Worm (Caenorhabditis elegans) whole organism, L1 larva: ENCODE results near the gene srw-139.
A peak's percentile ranks its signal among the peaks of the same experiment; 100 is the strongest.

Experiments
- C34B4.2 ChIP-seq: sonication (generic microtip); optimal IDR thresholded peaks from 2 replicates; lab custom pipeline; 2017; ENCODE audit warnings: mild to moderate bottlenecking, missing genetic modification characterization, missing compliant biosample characterization
- Y116A8C.19 ChIP-seq: sonication (generic microtip); optimal IDR thresholded peaks from 2 replicates; lab custom pipeline; 2016; ENCODE audit warnings: missing compliant biosample characterization, missing genetic modification characterization, borderline replicate concordance
- aha-1 ChIP-seq: fragments of 150-350 bp; optimal IDR thresholded peaks from 2 replicates; lab custom pipeline; 2014; ENCODE audit warnings: missing biosample characterization, missing genetic modification characterization
- ceh-63 ChIP-seq: fragments of 200-800 bp; sonication (Bioruptor generic); optimal IDR thresholded peaks from 2 replicates; lab custom pipeline; 2018; ENCODE audit warnings: mild to moderate bottlenecking, missing genetic modification characterization, missing compliant biosample characterization
- ceh-82 ChIP-seq, 3 experiments: fragments of 150-350 bp in 1 of 3; sonication (generic microtip) in 2 of 3; optimal IDR thresholded peaks; 2 replicates each; lab custom pipeline; 2014 to 2017; ENCODE audit warnings: missing biosample characterization in 3 of 3, missing genetic modification characterization in 3 of 3
- ceh-90 ChIP-seq: sonication (generic microtip); optimal IDR thresholded peaks from 2 replicates; lab custom pipeline; 2016; ENCODE audit warnings: missing genetic modification characterization, missing compliant biosample characterization
- dpl-1 ChIP-seq, 3 experiments: fragments of 150-350 bp in 2 of 3; sonication (generic microtip) in 1 of 3; optimal IDR thresholded peaks; 2 replicates each; lab custom pipeline; 2014 to 2017; ENCODE audit warnings: missing biosample characterization in 3 of 3, missing genetic modification characterization in 3 of 3, missing genetic modification reagents in 3 of 3
- fkh-8 ChIP-seq: sonication (generic microtip); optimal IDR thresholded peaks from 2 replicates; lab custom pipeline; 2016; ENCODE audit warnings: mild to moderate bottlenecking, missing genetic modification characterization, missing compliant biosample characterization
- isw-1 ChIP-seq: fragments of 200-800 bp; sonication (Bioruptor generic); IDR thresholded peaks from 2 replicates; pipeline ENCODE4 v1.3.6; 2022; ENCODE audit warnings: missing genetic modification characterization, missing compliant biosample characterization
- jun-1 ChIP-seq: fragments of 150-350 bp; optimal IDR thresholded peaks from 2 replicates; lab custom pipeline; 2014; ENCODE audit warnings: missing biosample characterization, missing genetic modification reagents, missing genetic modification characterization
- lin-14 ChIP-seq: fragments of 200-800 bp; sonication (Bioruptor generic); optimal IDR thresholded peaks from 2 replicates; lab custom pipeline; 2018; ENCODE audit warnings: mild to moderate bottlenecking, missing genetic modification characterization, moderate library complexity, missing compliant biosample characterization
- lin-15B ChIP-seq: fragments of 150-350 bp; sonication (generic microtip); optimal IDR thresholded peaks from 3 replicates; lab custom pipeline; 2014; ENCODE audit warnings: missing biosample characterization, missing genetic modification characterization
- lin-35 ChIP-seq, 2 experiments: fragments of 150-350 bp; optimal IDR thresholded peaks; 2 replicates each; lab custom pipeline; 2014; ENCODE audit warnings: missing biosample characterization in 2 of 2, missing genetic modification characterization in 2 of 2, missing genetic modification reagents in 2 of 2
- lin-39 ChIP-seq: fragments of 150-350 bp; optimal IDR thresholded peaks from 2 replicates; lab custom pipeline; 2014; ENCODE audit warnings: missing biosample characterization, missing genetic modification reagents, missing genetic modification characterization
- lir-3 ChIP-seq: sonication (generic microtip); optimal IDR thresholded peaks from 2 replicates; lab custom pipeline; 2016; ENCODE audit warnings: mild to moderate bottlenecking, missing genetic modification characterization, moderate library complexity, missing compliant biosample characterization; ENCODE audit not compliant: poor library complexity
- mef-2 ChIP-seq: fragments of 150-350 bp; optimal IDR thresholded peaks from 2 replicates; lab custom pipeline; 2014; ENCODE audit warnings: missing biosample characterization, missing genetic modification characterization
- mep-1 ChIP-seq: fragments of 150-350 bp; optimal IDR thresholded peaks from 2 replicates; lab custom pipeline; 2014; ENCODE audit warnings: missing biosample characterization, missing genetic modification characterization
- nhr-11 ChIP-seq: fragments of 150-350 bp; optimal IDR thresholded peaks from 2 replicates; lab custom pipeline; 2014; ENCODE audit warnings: missing biosample characterization, missing genetic modification characterization
- nhr-19 ChIP-seq: fragments of 200-800 bp; sonication (Bioruptor generic); conservative IDR thresholded peaks from 2 replicates; pipeline ENCODE4 v1.3.6; 2022; ENCODE audit warnings: missing genetic modification characterization, missing compliant biosample characterization
- nhr-20 ChIP-seq: sonication (generic microtip); optimal IDR thresholded peaks from 2 replicates; lab custom pipeline; 2016; ENCODE audit warnings: mild to moderate bottlenecking, missing genetic modification characterization, missing compliant biosample characterization
- nhr-237 ChIP-seq: fragments of 150-350 bp; optimal IDR thresholded peaks from 2 replicates; lab custom pipeline; 2014; ENCODE audit warnings: missing biosample characterization, missing genetic modification characterization
- nhr-28 ChIP-seq: fragments of 150-350 bp; optimal IDR thresholded peaks from 2 replicates; lab custom pipeline; 2014; ENCODE audit warnings: missing biosample characterization, missing genetic modification characterization
- nhr-71 ChIP-seq: sonication (generic microtip); optimal IDR thresholded peaks from 2 replicates; lab custom pipeline; 2016; ENCODE audit warnings: mild to moderate bottlenecking, missing genetic modification characterization, moderate library complexity, missing compliant biosample characterization
- nhr-76 ChIP-seq: sonication (generic microtip); optimal IDR thresholded peaks from 2 replicates; lab custom pipeline; 2017; ENCODE audit warnings: missing biosample characterization, missing genetic modification characterization
- nhr-84 ChIP-seq: sonication (generic microtip); optimal IDR thresholded peaks from 2 replicates; lab custom pipeline; 2017; ENCODE audit warnings: missing biosample characterization, missing genetic modification characterization
- nhr-85 ChIP-seq: sonication (generic microtip); peaks from one replicate; lab custom pipeline; 2016; ENCODE audit warnings: missing genetic modification characterization, inconsistent platforms, missing compliant biosample characterization
- nhr-90 ChIP-seq: sonication (generic microtip); optimal IDR thresholded peaks from 2 replicates; lab custom pipeline; 2016; ENCODE audit warnings: mild to moderate bottlenecking, missing genetic modification characterization, missing compliant biosample characterization; ENCODE audit not compliant: poor library complexity
- pqm-1 ChIP-seq: sonication (generic microtip); optimal IDR thresholded peaks from 3 replicates; lab custom pipeline; 2017; ENCODE audit warnings: missing biosample characterization, missing genetic modification characterization
- rnt-1 ChIP-seq: sonication (generic microtip); optimal IDR thresholded peaks from 2 replicates; lab custom pipeline; 2016; ENCODE audit warnings: mild to moderate bottlenecking, missing genetic modification characterization, moderate library complexity, missing compliant biosample characterization
- sup-37 ChIP-seq: fragments of 200-800 bp; sonication (Bioruptor generic); optimal IDR thresholded peaks from 2 replicates; lab custom pipeline; 2018; ENCODE audit warnings: mild to moderate bottlenecking, missing genetic modification characterization, missing compliant biosample characterization
- tbx-2 ChIP-seq: sonication (generic microtip); optimal IDR thresholded peaks from 2 replicates; lab custom pipeline; 2016; ENCODE audit warnings: missing genetic modification characterization, missing compliant biosample characterization
- tlp-1 ChIP-seq: fragments of 150-350 bp; optimal IDR thresholded peaks from 2 replicates; lab custom pipeline; 2014; ENCODE audit warnings: missing biosample characterization, missing genetic modification characterization
- unc-130 ChIP-seq: fragments of 150-350 bp; optimal IDR thresholded peaks from 2 replicates; lab custom pipeline; 2017; ENCODE audit warnings: missing biosample characterization, missing genetic modification characterization, inconsistent platforms
- unc-30 ChIP-seq: sonication (generic microtip); optimal IDR thresholded peaks from 2 replicates; lab custom pipeline; 2017; ENCODE audit warnings: missing biosample characterization, missing genetic modification characterization
- unc-62 ChIP-seq: fragments of 150-350 bp; optimal IDR thresholded peaks from 2 replicates; lab custom pipeline; 2014; ENCODE audit warnings: missing biosample characterization, missing genetic modification reagents, missing genetic modification characterization
- unc-86 ChIP-seq: sonication (generic microtip); optimal IDR thresholded peaks from 2 replicates; lab custom pipeline; 2016; ENCODE audit warnings: missing genetic modification characterization, missing compliant biosample characterization
- ztf-11 ChIP-seq, 2 experiments: sonication (generic microtip); optimal IDR thresholded peaks; 2 replicates each; lab custom pipeline; 2016 to 2017; ENCODE audit warnings: missing genetic modification characterization in 2 of 2, missing biosample characterization in 1 of 2, missing compliant biosample characterization in 1 of 2
- ztf-4 ChIP-seq: fragments of 150-350 bp; optimal IDR thresholded peaks from 2 replicates; lab custom pipeline; 2014; ENCODE audit warnings: missing biosample characterization, missing genetic modification characterization

Gene srw-139

DNA sequence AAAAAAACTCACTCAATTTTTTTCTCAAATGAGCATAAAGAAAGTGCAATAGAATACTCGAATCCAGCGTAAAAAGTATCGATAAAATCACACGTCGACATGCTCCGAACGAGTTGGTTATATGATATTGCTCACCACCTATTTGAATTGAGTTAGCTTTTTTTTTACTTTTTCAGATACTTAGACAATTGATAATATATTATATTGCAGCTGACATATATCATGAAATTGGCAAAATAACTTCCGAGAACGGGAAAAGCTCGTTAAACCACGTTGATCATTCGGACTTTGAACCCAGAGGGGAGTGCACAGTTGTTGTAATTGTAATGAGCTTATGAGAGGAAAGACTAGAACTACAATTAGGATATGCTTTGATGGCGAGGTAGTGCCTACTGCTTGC, 25.3 kb upstream of the srw-139 start, which contains the start of gene srw-136:
Gene srw-136, minus strand, starts transcription at position 101 of the 400 bp plus-strand sequence.
- no peak for TF ChIP-seq pqm-1
- no peak for TF ChIP-seq lin-35 (GFP tag; optimal IDR thresholded peaks at IDR 0.05; lab: Kevin White, UChicago)
- no peak for TF ChIP-seq nhr-237
- no peak for TF ChIP-seq dpl-1 (GFP tag; optimal IDR thresholded peaks at IDR 0.05; lab: Kevin White, UChicago)
- no peak for TF ChIP-seq ztf-4 (tag; lab: Kevin White, UChicago)
- no peak for TF ChIP-seq lin-15B (tag; lab: Kevin White, UChicago)
- TF ChIP-seq tlp-1: no peak
- no peak for TF ChIP-seq mef-2 (tag; lab: Kevin White, UChicago)
- no peak for TF ChIP-seq mep-1
- no peak for TF ChIP-seq isw-1 (GFP tag; lab: Robert Waterston, UW)
- TF ChIP-seq ztf-11 (tag; optimal IDR thresholded peaks at IDR 0.05; lab: Kevin White, UChicago): no peak
- no peak for TF ChIP-seq nhr-11 (tag; lab: Kevin White, UChicago)
- TF ChIP-seq unc-30 (tag; lab: Kevin White, UChicago): no peak
- no peak for TF ChIP-seq nhr-85 (tag; lab: Kevin White, UChicago)
- TF ChIP-seq lir-3 (tag; lab: Kevin White, UChicago): no peak
- no peak for TF ChIP-seq rnt-1
- no peak for TF ChIP-seq lin-14 (GFP tag; lab: Kevin White, UChicago)
- TF ChIP-seq tbx-2 (tag; lab: Kevin White, UChicago): no peak
- TF ChIP-seq, all 84 proteins: peak for 0

DNA sequence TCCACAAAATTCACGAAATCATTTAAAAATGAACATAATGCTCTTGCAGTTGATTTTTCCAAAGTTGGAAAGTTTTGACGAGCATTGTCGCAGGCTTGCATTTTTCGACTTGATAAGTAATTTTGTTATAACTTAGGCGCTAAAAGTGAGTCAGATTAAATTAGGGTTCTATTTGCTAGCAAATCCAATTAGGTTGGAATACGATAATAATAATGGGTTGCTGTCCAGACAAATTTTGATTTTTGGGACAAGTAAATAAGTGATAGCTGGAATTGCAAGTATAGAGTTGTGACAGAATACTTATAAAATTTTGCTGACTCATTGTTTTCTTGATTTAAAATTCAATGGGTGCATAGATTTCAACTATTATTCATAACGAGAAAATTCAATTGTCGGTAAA, 20.8 kb upstream of the srw-139 start, which contains the start of gene srw-112:
Gene srw-112, minus strand, starts transcription at position 101 of the 400 bp plus-strand sequence.
- TF ChIP-seq sup-37 (GFP tag; lab: Kevin White, UChicago): no peak
- TF ChIP-seq fkh-8: peak; percentile 0
- TF ChIP-seq, all 84 proteins: peak for 1

DNA sequence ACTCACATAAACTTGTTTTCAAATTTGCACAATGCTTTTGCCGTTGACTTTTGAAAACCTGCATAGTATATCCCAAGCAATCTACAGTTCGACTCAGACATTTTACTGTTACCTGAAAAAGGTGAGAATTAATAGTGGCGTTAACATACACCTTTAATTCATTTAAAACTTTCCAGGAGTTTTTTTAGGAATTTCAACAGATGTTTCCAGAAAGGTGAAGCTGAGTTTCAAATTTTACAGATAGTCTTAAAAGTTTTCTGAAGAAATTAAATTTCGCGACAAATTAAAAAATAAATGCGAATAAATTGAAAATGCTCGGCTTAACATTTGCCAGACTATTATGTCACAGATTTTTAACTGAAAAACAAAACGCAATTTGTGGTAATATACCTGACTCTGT, 14.5 kb upstream of the srw-139 start, which contains the start of gene srw-119:
Gene srw-119, minus strand, starts transcription at position 101 of the 400 bp plus-strand sequence.
- TF ChIP-seq aha-1 (no peak), ceh-63 (GFP tag; lab: Kevin White, UChicago) (no peak), nhr-20 (tag; lab: Kevin White, UChicago) (no peak), ceh-82 (tag; optimal IDR thresholded peaks at IDR 0.05; lab: Kevin White, UChicago) (no peak), nhr-19 (GFP tag; lab: Robert Waterston, UW) (no peak), nhr-76 (no peak), pqm-1 (no peak), unc-130 (no peak), lin-39 (no peak), ceh-90 (tag; lab: Kevin White, UChicago) (no peak), jun-1 (tag; lab: Kevin White, UChicago) (no peak), nhr-71 (tag; lab: Kevin White, UChicago) (no peak), nhr-90 (tag; lab: Kevin White, UChicago) (no peak), nhr-28 (tag; lab: Kevin White, UChicago) (no peak), nhr-84 (tag; lab: Kevin White, UChicago) (no peak)

DNA sequence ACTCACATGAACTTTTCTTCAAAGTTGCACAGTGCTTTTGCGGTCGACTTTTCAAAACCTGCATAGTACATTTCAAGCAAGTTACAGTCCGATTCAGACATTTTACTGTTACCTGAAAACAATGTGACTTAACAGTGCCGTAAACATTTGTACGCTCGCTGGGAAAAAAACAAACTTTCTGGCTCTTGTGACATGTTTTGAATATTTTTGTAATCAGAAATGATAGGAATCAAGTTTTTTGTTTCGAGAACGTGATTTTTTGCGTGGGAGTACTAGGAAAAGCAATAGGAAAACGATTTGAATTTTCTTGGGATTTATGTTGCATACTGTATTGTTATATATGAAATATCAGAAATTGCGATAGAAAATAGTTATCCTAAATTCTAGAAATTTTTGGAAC, 10.9 kb upstream of the srw-139 start, which contains the start of gene srw-120:
Gene srw-120, minus strand, starts transcription at position 101 of the 400 bp plus-strand sequence.
- TF ChIP-seq C34B4.2: no peak
- TF ChIP-seq ceh-63 (GFP tag; lab: Kevin White, UChicago): no peak
- no peak for TF ChIP-seq lin-15B (tag; lab: Kevin White, UChicago)
- no peak for TF ChIP-seq unc-86 (tag; lab: Kevin White, UChicago)
- no peak for TF ChIP-seq nhr-237
- no peak for TF ChIP-seq nhr-71 (tag; lab: Kevin White, UChicago)
- TF ChIP-seq nhr-28 (tag; lab: Kevin White, UChicago): no peak
- no peak for TF ChIP-seq unc-62 (GFP tag; lab: Kevin White, UChicago)
- no peak for TF ChIP-seq Y116A8C.19
- no peak for TF ChIP-seq pqm-1
